Fruit fly (Drosophila melanogaster): Measurements from ENCODE around the gene CG7251.

The CG7251 gene

dm6 chr2L:5542944-5543515 is 45.2 kb downstream of the CG7251 start (continued):
- TF ChIP-seq Lhr (GFP tag; optimal IDR thresholded peaks at IDR 0.05), result no peak
- TF ChIP-seq sens-2 (GFP tag; IDR thresholded peaks at IDR 0.05), result no peak
- TF ChIP-seq NfI (GFP tag; optimal IDR thresholded peaks at IDR 0.05), result peak; percentile 45
- peak; percentile 54; the same call in 1 of the 2 replicates for TF ChIP-seq CG42726 (GFP tag; IDR thresholded peaks at IDR 0.05; ENCODE audit: partially characterized antibody)
- no peak for TF ChIP-seq ac (GFP tag; optimal IDR thresholded peaks at IDR 0.05)
- no peak; the same call in 1 of the 2 replicates for TF ChIP-seq peb (GFP tag; IDR thresholded peaks at IDR 0.05)
- peak; percentile 37 for TF ChIP-seq az2 (GFP tag; optimal IDR thresholded peaks at IDR 0.05)
- TF ChIP-seq CG8089 (GFP tag; optimal IDR thresholded peaks at IDR 0.05), result peak; percentile 21
- TF ChIP-seq B-H1 (GFP tag; IDR thresholded peaks at IDR 0.05), result peak; percentile 47; the same call in 1 of the 3 replicates
- TF ChIP-seq fru (optimal IDR thresholded peaks at IDR 0.05), result no peak
- no peak for TF ChIP-seq CG31388 (GFP tag; optimal IDR thresholded peaks at IDR 0.05)
- peak; percentile 46; the same call in 1 of the 2 replicates for TF ChIP-seq gsb (GFP tag; IDR thresholded peaks at IDR 0.05)
- TF ChIP-seq row (GFP tag; IDR thresholded peaks at IDR 0.05), result peak; percentile 82
- TF ChIP-seq ssp (GFP tag; IDR thresholded peaks at IDR 0.05), result peak; percentile 52; the same call in 1 of the 2 replicates
- TF ChIP-seq nerfin-2 (GFP tag; IDR thresholded peaks at IDR 0.05; ENCODE audit: partially characterized antibody), result no peak
- no peak for TF ChIP-seq CG11723 (GFP tag; optimal IDR thresholded peaks at IDR 0.05)
- peak; percentile 41 for TF ChIP-seq ap (GFP tag; IDR thresholded peaks at IDR 0.05)
- TF ChIP-seq CG15601 (tag; optimal IDR thresholded peaks at IDR 0.05), result no peak
- peak; percentile 70 for TF ChIP-seq CG11695 (GFP tag; IDR thresholded peaks at IDR 0.05)
- TF ChIP-seq Bgb (GFP tag; IDR thresholded peaks at IDR 0.05; ENCODE audit: partially characterized antibody), result peak; percentile 24
- TF ChIP-seq NFAT (GFP tag; IDR thresholded peaks at IDR 0.05), result 0 out of 2 replicates have a peak, but pooled peaks have one; percentile 47
- TF ChIP-seq ranshi (GFP tag; IDR thresholded peaks at IDR 0.05), result peak; percentile 47; the same call in 1 of the 2 replicates
- peak; percentile 27; the same call in 1 of the 2 replicates for TF ChIP-seq ttk (GFP tag; IDR thresholded peaks at IDR 0.05)
- no peak for TF ChIP-seq ara (GFP tag; IDR thresholded peaks at IDR 0.05)
- no peak for TF ChIP-seq sna (GFP tag; IDR thresholded peaks at IDR 0.05; ENCODE audit: partially characterized antibody)
- TF ChIP-seq C15 (GFP tag; IDR thresholded peaks at IDR 0.05), result no peak
- TF ChIP-seq mirr (GFP tag; optimal IDR thresholded peaks at IDR 0.05), result peak; percentile 20
- no peak for TF ChIP-seq Jarid2 (GFP tag; optimal IDR thresholded peaks at IDR 0.05)
- no peak for TF ChIP-seq Sox100B (GFP tag; optimal IDR thresholded peaks at IDR 0.05)
- no peak for TF ChIP-seq corto (GFP tag; optimal IDR thresholded peaks at IDR 0.05)
- TF ChIP-seq CG15011 (GFP tag; optimal IDR thresholded peaks at IDR 0.05), result no peak
- TF ChIP-seq ash1 (GFP tag; optimal IDR thresholded peaks at IDR 0.05), result peak; percentile 1
- TF ChIP-seq chinmo (GFP tag; IDR thresholded peaks at IDR 0.05; ENCODE audit: partially characterized antibody), result peak; percentile 70; the same call in 2 of the 4 replicates
- peak; percentile 38 for TF ChIP-seq Nf-YC (tag; optimal IDR thresholded peaks at IDR 0.05)
- no peak for TF ChIP-seq zen (tag; optimal IDR thresholded peaks at IDR 0.05)
- peak; percentile 55 for TF ChIP-seq Hsf (GFP tag; optimal IDR thresholded peaks at IDR 0.05)
- TF ChIP-seq salm (tag; optimal IDR thresholded peaks at IDR 0.05), result no peak
- peak; percentile 38 for TF ChIP-seq pho (GFP tag; optimal IDR thresholded peaks at IDR 0.05)
- TF ChIP-seq CG7556 (GFP tag; optimal IDR thresholded peaks at IDR 0.05), result peak; percentile 44
- TF ChIP-seq Adf1 (GFP tag; IDR thresholded peaks at IDR 0.05), result peak; percentile 75
- no peak for TF ChIP-seq CG2129 (GFP tag; IDR thresholded peaks at IDR 0.05; ENCODE audit: partially characterized antibody)
- TF ChIP-seq CG12391 (tag; optimal IDR thresholded peaks at IDR 0.05), result peak; percentile 53
- TF ChIP-seq Mes4 (GFP tag; optimal IDR thresholded peaks at IDR 0.05), result peak; percentile 18
- TF ChIP-seq CG6272 (GFP tag; IDR thresholded peaks at IDR 0.05), result no peak; the same call in 1 of the 2 replicates
- no peak for TF ChIP-seq NK7.1 (GFP tag; optimal IDR thresholded peaks at IDR 0.05)
- no peak for TF ChIP-seq cad (GFP tag; optimal IDR thresholded peaks at IDR 0.05)
- peak; percentile 49 for TF ChIP-seq CG13775 (GFP tag; optimal IDR thresholded peaks at IDR 0.05)
- peak in 1 of 2 experiments; percentile 22 for TF ChIP-seq Eip74EF (GFP tag; optimal IDR thresholded peaks at IDR 0.05)
- TF ChIP-seq pum (GFP tag; optimal IDR thresholded peaks at IDR 0.05), result peak; percentile 34
- peak; percentile 37 for TF ChIP-seq ftz-f1 (GFP tag; optimal IDR thresholded peaks at IDR 0.05)
